Worm (Caenorhabditis elegans) whole organism, early embryonic: ENCODE measurements around the gene prp-39.

Experiments used
- aly-1 ChIP-seq: sonication (generic microtip); optimal IDR thresholded peaks from 2 replicates; lab custom pipeline; 2016; ENCODE audit warnings: missing genetic modification characterization, missing compliant biosample characterization
- ama-1 ChIP-seq: fragments of 150-350 bp; optimal IDR thresholded peaks from 2 replicates; lab custom pipeline; 2014
- ets-7 ChIP-seq: sonication (generic microtip); optimal IDR thresholded peaks from 2 replicates; lab custom pipeline; 2016; ENCODE audit warnings: missing genotype, missing genetic modification characterization, missing compliant biosample characterization
- flt-1 ChIP-seq: fragments of 200-800 bp; sonication (Bioruptor generic); IDR thresholded peaks from 2 replicates; pipeline ENCODE4 v1.3.6; 2022; ENCODE audit warnings: missing genetic modification characterization, missing compliant biosample characterization

DNA sequence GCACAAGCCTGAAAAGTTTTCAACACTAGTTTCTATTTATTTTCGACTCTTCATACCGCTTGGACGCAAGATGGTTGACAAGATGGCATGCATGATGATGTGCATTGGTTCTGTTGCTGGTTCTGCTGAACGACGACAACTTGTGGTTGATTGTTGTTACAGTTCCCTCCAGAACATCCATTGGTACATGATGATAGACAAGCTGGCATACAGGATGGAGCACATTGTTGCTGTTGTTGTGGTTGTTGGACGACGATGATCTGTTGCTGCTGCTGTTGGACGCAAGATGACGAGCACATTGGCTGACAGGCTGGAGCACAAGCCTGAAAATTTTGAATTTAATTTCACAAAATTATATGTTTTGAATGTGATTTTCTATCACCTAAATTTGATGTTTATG lies 10.2 kb downstream of the prp-39 start:
- TF ChIP-seq ama-1 (no peak), aly-1 (no peak), flt-1 (GFP tag; lab: Robert Waterston, UW) (no peak), ets-7 (no peak)
